Worm (Caenorhabditis elegans) whole organism, young adult: ENCODE measurements around the gene F23A7.5.

ENCODE experiments used
- B0019.2 ChIP-seq: fragments of 200-800 bp; sonication (Bioruptor generic); conservative IDR thresholded peaks from 2 replicates; pipeline ENCODE4 v1.3.6; 2022; ENCODE audit warnings: missing genetic modification reagents, missing genetic modification characterization, missing compliant biosample characterization
- D2030.7 ChIP-seq: fragments of 200-800 bp; sonication (Bioruptor generic); IDR thresholded peaks from 2 replicates; pipeline ENCODE4 v1.3.6; 2022; ENCODE audit warnings: missing genetic modification reagents, missing genetic modification characterization, missing compliant biosample characterization
- F22D6.2 ChIP-seq: sonication (generic microtip); optimal IDR thresholded peaks from 2 replicates; lab custom pipeline; 2016; ENCODE audit warnings: mild to moderate bottlenecking, missing genetic modification characterization, missing compliant biosample characterization
- F33H1.4 ChIP-seq: fragments of 200-800 bp; sonication (Bioruptor generic); IDR thresholded peaks from 2 replicates; pipeline ENCODE4 v1.3.6; 2022; ENCODE audit warnings: missing genetic modification reagents, missing genetic modification characterization, missing compliant biosample characterization
- F37B4.10 ChIP-seq: fragments of 200-800 bp; sonication (Bioruptor generic); IDR thresholded peaks from 2 replicates; pipeline ENCODE4 v1.3.6; 2022; ENCODE audit warnings: missing genetic modification characterization, missing compliant biosample characterization
- F39B2.1 ChIP-seq: fragments of 200-800 bp; sonication (Bioruptor generic); IDR thresholded peaks from 2 replicates; pipeline ENCODE4 v1.3.6; 2022; ENCODE audit warnings: missing genetic modification reagents, missing genetic modification characterization, missing compliant biosample characterization
- F49E8.2 ChIP-seq: sonication (generic microtip); optimal IDR thresholded peaks from 3 replicates; lab custom pipeline; 2017; ENCODE audit warnings: missing genetic modification characterization, mild to moderate bottlenecking, missing compliant biosample characterization, antibody characterized with exemption, moderate library complexity; ENCODE audit not compliant: insufficient read depth
- F57A8.1 ChIP-seq: fragments of 200-800 bp; sonication (Bioruptor generic); optimal IDR thresholded peaks from 2 replicates; lab custom pipeline; 2018; ENCODE audit warnings: mild to moderate bottlenecking, missing genetic modification characterization, moderate library complexity, missing compliant biosample characterization
- T26A5.8 ChIP-seq: sonication (generic microtip); optimal IDR thresholded peaks from 2 replicates; lab custom pipeline; 2016; ENCODE audit warnings: missing genetic modification characterization, missing compliant biosample characterization
- Y53F4B.3 ChIP-seq: fragments of 200-800 bp; sonication (Bioruptor generic); IDR thresholded peaks from 2 replicates; pipeline ENCODE4 v1.3.6; 2022; ENCODE audit warnings: missing genetic modification reagents, missing genetic modification characterization, missing compliant biosample characterization
- Y56A3A.18 ChIP-seq: fragments of 200-800 bp; sonication (Bioruptor generic); IDR thresholded peaks from 2 replicates; pipeline ENCODE4 v1.3.6; 2022; ENCODE audit warnings: missing genetic modification reagents, missing genetic modification characterization, missing compliant biosample characterization
- ZK185.1 ChIP-seq: sonication (generic microtip); optimal IDR thresholded peaks from 2 replicates; lab custom pipeline; 2016; ENCODE audit warnings: mild to moderate bottlenecking, missing genetic modification characterization, missing compliant biosample characterization; ENCODE audit not compliant: poor library complexity, severe bottlenecking
- aptf-2 ChIP-seq: fragments of 200-800 bp; sonication (Bioruptor generic); conservative IDR thresholded peaks from 2 replicates; pipeline ENCODE4 v1.3.6; 2022; ENCODE audit warnings: missing genetic modification reagents, missing genetic modification characterization, missing compliant biosample characterization
- atf-7 ChIP-seq: sonication (generic microtip); optimal IDR thresholded peaks from 2 replicates; lab custom pipeline; 2017; ENCODE audit warnings: mild to moderate bottlenecking, missing genetic modification characterization, missing compliant biosample characterization
- athp-1 ChIP-seq: sonication (generic microtip); optimal IDR thresholded peaks from 2 replicates; lab custom pipeline; 2017; ENCODE audit warnings: mild to moderate bottlenecking, missing genetic modification characterization, missing compliant biosample characterization
- attf-5 ChIP-seq: fragments of 200-800 bp; sonication (Bioruptor generic); optimal IDR thresholded peaks from 2 replicates; lab custom pipeline; 2018; ENCODE audit warnings: mild to moderate bottlenecking, missing genetic modification characterization, missing compliant biosample characterization
- bed-1 ChIP-seq: fragments of 200-800 bp; sonication (Bioruptor generic); IDR thresholded peaks from 2 replicates; pipeline ENCODE4 v1.3.6; 2022; ENCODE audit warnings: missing genetic modification reagents, missing genetic modification characterization, missing compliant biosample characterization
- bed-2 ChIP-seq: fragments of 200-800 bp; sonication (Bioruptor generic); IDR thresholded peaks from 2 replicates; pipeline ENCODE4 v1.3.6; 2022; ENCODE audit warnings: missing genetic modification reagents, missing genetic modification characterization, missing compliant biosample characterization
- ccch-3 ChIP-seq: fragments of 200-800 bp; sonication (Bioruptor generic); optimal IDR thresholded peaks from 2 replicates; lab custom pipeline; 2018; ENCODE audit warnings: mild to moderate bottlenecking, missing genetic modification characterization, missing compliant biosample characterization
- cebp-2 ChIP-seq: fragments of 200-800 bp; sonication (Bioruptor generic); IDR thresholded peaks from 2 replicates; pipeline ENCODE4 v1.3.6; 2022; ENCODE audit warnings: missing genetic modification characterization, missing compliant biosample characterization
- ceh-100 ChIP-seq: fragments of 200-800 bp; sonication (Bioruptor generic); IDR thresholded peaks from 2 replicates; pipeline ENCODE4 v1.3.6; 2022; ENCODE audit warnings: missing genetic modification reagents, missing genetic modification characterization, missing compliant biosample characterization
- ceh-91 ChIP-seq: fragments of 200-800 bp; sonication (Bioruptor generic); IDR thresholded peaks from 2 replicates; pipeline ENCODE4 v1.3.6; 2022; ENCODE audit warnings: missing genetic modification reagents, missing genetic modification characterization, missing compliant biosample characterization
- chd-7 ChIP-seq: sonication (generic microtip); optimal IDR thresholded peaks from 2 replicates; lab custom pipeline; 2016; ENCODE audit warnings: mild to moderate bottlenecking, missing genetic modification characterization, moderate library complexity, missing compliant biosample characterization
- dox-1 ChIP-seq: fragments of 200-800 bp; sonication (Bioruptor generic); IDR thresholded peaks from 2 replicates; pipeline ENCODE4 v1.3.6; 2022; ENCODE audit warnings: missing genetic modification reagents, missing genetic modification characterization, missing compliant biosample characterization
- efl-1 ChIP-seq: fragments of 150-350 bp; optimal IDR thresholded peaks from 2 replicates; lab custom pipeline; 2014; ENCODE audit warnings: missing biosample characterization, missing genetic modification reagents, missing genetic modification characterization
- egl-44 ChIP-seq: fragments of 200-800 bp; sonication (Bioruptor generic); IDR thresholded peaks from 2 replicates; pipeline ENCODE4 v1.3.6; 2022; ENCODE audit warnings: missing genetic modification reagents, missing genetic modification characterization, missing compliant biosample characterization
- fkh-3 ChIP-seq: sonication (generic microtip); optimal IDR thresholded peaks from 2 replicates; lab custom pipeline; 2016; ENCODE audit warnings: mild to moderate bottlenecking, missing genetic modification characterization, missing compliant biosample characterization
- him-1 ChIP-seq: sonication (generic microtip); optimal IDR thresholded peaks from 2 replicates; lab custom pipeline; 2016; ENCODE audit warnings: missing genotype, missing genetic modification reagents, missing genetic modification characterization, missing compliant biosample characterization
- hlh-12 ChIP-seq: sonication (generic microtip); optimal IDR thresholded peaks from 2 replicates; lab custom pipeline; 2016; ENCODE audit warnings: missing genetic modification characterization, missing compliant biosample characterization
- let-607 ChIP-seq, 2 experiments: fragments of 200-800 bp in 1 of 2; sonication (Bioruptor generic) in 1 of 2; sonication (generic microtip) in 1 of 2; optimal IDR thresholded peaks; 2 replicates each; lab custom pipeline; 2016 to 2018; ENCODE audit warnings: mild to moderate bottlenecking in 2 of 2, missing compliant biosample characterization in 2 of 2, missing genetic modification characterization in 2 of 2, moderate library complexity in 2 of 2, missing genotype in 1 of 2
- lin-26 ChIP-seq: fragments of 200-800 bp; sonication (Bioruptor generic); IDR thresholded peaks from 2 replicates; pipeline ENCODE4 v1.3.6; 2022; ENCODE audit warnings: missing genetic modification reagents, missing genetic modification characterization, missing compliant biosample characterization
- madf-3 ChIP-seq: fragments of 200-800 bp; sonication (Bioruptor generic); IDR thresholded peaks from 2 replicates; pipeline ENCODE4 v1.3.6; 2022; ENCODE audit warnings: missing genetic modification reagents, missing genetic modification characterization, missing compliant biosample characterization
- madf-6 ChIP-seq: fragments of 200-800 bp; sonication (Bioruptor generic); IDR thresholded peaks from 2 replicates; pipeline ENCODE4 v1.3.6; 2022; ENCODE audit warnings: missing genetic modification reagents, missing genetic modification characterization, missing compliant biosample characterization
- mcd-1 ChIP-seq: fragments of 200-800 bp; sonication (Bioruptor generic); IDR thresholded peaks from 2 replicates; pipeline ENCODE4 v1.3.6; 2022; ENCODE audit warnings: missing genetic modification reagents, missing genetic modification characterization, missing compliant biosample characterization
- mxl-1 ChIP-seq: sonication (generic microtip); optimal IDR thresholded peaks from 2 replicates; lab custom pipeline; 2016; ENCODE audit warnings: missing genetic modification characterization, missing compliant biosample characterization
- nfya-1 ChIP-seq: sonication (generic microtip); optimal IDR thresholded peaks from 2 replicates; lab custom pipeline; 2017; ENCODE audit warnings: antibody characterized with exemption, missing compliant biosample characterization, missing genetic modification characterization, borderline replicate concordance; ENCODE audit not compliant: insufficient read depth
- nhr-120 ChIP-seq: fragments of 200-800 bp; sonication (Bioruptor generic); IDR thresholded peaks from 2 replicates; pipeline ENCODE4 v1.3.6; 2022; ENCODE audit warnings: missing genetic modification characterization, missing compliant biosample characterization
- nhr-179 ChIP-seq: sonication (generic microtip); optimal IDR thresholded peaks from 2 replicates; lab custom pipeline; 2016; ENCODE audit warnings: mild to moderate bottlenecking, missing genetic modification characterization, missing compliant biosample characterization
- pbrm-1 ChIP-seq: fragments of 200-800 bp; sonication (Bioruptor generic); IDR thresholded peaks from 2 replicates; pipeline ENCODE4 v1.3.6; 2022; ENCODE audit warnings: missing genetic modification reagents, missing genetic modification characterization, missing compliant biosample characterization
- snpc-1.1 ChIP-seq: sonication (generic microtip); optimal IDR thresholded peaks from 2 replicates; lab custom pipeline; 2017; ENCODE audit warnings: missing genetic modification characterization, mild to moderate bottlenecking, missing compliant biosample characterization, antibody characterized with exemption, moderate library complexity, missing genotype, missing genetic modification reagents; ENCODE audit not compliant: insufficient read depth
- snpc-3.4 ChIP-seq: sonication (generic microtip); optimal IDR thresholded peaks from 2 replicates; lab custom pipeline; 2017; ENCODE audit warnings: missing genetic modification characterization, mild to moderate bottlenecking, missing compliant biosample characterization, antibody characterized with exemption, moderate library complexity, missing genotype, missing genetic modification reagents
- sptf-2 ChIP-seq: fragments of 200-800 bp; sonication (Bioruptor generic); optimal IDR thresholded peaks from 2 replicates; lab custom pipeline; 2018; ENCODE audit warnings: mild to moderate bottlenecking, missing genetic modification characterization, missing compliant biosample characterization
- tbp1 ChIP-seq: fragments of 200-800 bp; sonication (Bioruptor generic); optimal IDR thresholded peaks from 2 replicates; lab custom pipeline; 2018; ENCODE audit warnings: mild to moderate bottlenecking, missing genetic modification characterization, missing compliant biosample characterization
- tlf-1 ChIP-seq: fragments of 200-800 bp; sonication (Bioruptor generic); optimal IDR thresholded peaks from 2 replicates; lab custom pipeline; 2018; ENCODE audit warnings: mild to moderate bottlenecking, missing genetic modification characterization, missing compliant biosample characterization
- zfh-2 ChIP-seq: fragments of 200-800 bp; sonication (Bioruptor generic); conservative IDR thresholded peaks from 2 replicates; pipeline ENCODE4 v1.3.6; 2022; ENCODE audit warnings: missing genetic modification reagents, missing genetic modification characterization, missing compliant biosample characterization
- ztf-22 ChIP-seq: fragments of 200-800 bp; sonication (Bioruptor generic); optimal IDR thresholded peaks from 2 replicates; lab custom pipeline; 2018; ENCODE audit warnings: mild to moderate bottlenecking, missing genetic modification characterization, moderate library complexity, missing compliant biosample characterization
- ztf-28 ChIP-seq: fragments of 200-800 bp; sonication (Bioruptor generic); IDR thresholded peaks from 2 replicates; pipeline ENCODE4 v1.3.6; 2022; ENCODE audit warnings: missing genetic modification reagents, missing genetic modification characterization, missing compliant biosample characterization
- ztf-6 ChIP-seq: fragments of 200-800 bp; sonication (Bioruptor generic); IDR thresholded peaks from 2 replicates; pipeline ENCODE4 v1.3.6; 2022; ENCODE audit warnings: missing genetic modification reagents, missing genetic modification characterization, missing compliant biosample characterization

The F23A7.5 gene

DNA sequence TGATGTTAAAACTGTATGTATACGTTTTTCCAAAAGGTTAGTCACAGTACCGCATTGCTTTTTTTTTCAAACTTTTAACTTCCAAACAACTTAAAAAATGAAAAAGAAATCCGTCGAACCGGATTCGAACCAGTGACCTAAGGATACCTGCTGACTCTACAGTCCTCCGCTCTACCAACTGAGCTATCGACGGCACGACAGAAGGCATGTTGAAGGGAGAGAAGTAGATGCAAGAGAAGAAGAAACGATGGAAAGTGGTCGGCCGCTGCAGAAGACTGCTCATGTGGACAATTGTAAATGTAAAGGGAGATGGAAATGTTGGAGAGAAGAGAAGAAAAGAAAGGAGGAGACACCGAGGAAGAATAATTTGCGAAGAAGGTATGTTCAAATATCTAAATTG is 19.1 kb upstream of the F23A7.5 start:
- TF ChIP-seq egl-44 (GFP tag; lab: Robert Waterston, UW) (peak; percentile 97), mxl-1 (tag; lab: Kevin White, UChicago) (peak; percentile 66), lin-26 (GFP tag; lab: Robert Waterston, UW) (peak; percentile 97), nhr-120 (GFP tag; lab: Robert Waterston, UW) (0 out of 2 replicates have a peak, but pooled peaks have one; percentile 65), nhr-179 (tag; lab: Kevin White, UChicago) (peak; percentile 69), atf-7 (peak; percentile 80), T26A5.8 (tag; lab: Kevin White, UChicago) (peak; percentile 91), F39B2.1 (peak; percentile 84; the same call in 1 of the 2 replicates), him-1 (tag; lab: Kevin White, UChicago) (peak; percentile 37), snpc-3.4 (tag; lab: Kevin White, UChicago) (peak; percentile 86), dox-1 (GFP tag; lab: Robert Waterston, UW) (peak; percentile 94), aptf-2 (GFP tag; lab: Robert Waterston, UW) (0 out of 2 replicates have a peak, but pooled peaks have one; percentile 26), attf-5 (peak; percentile 40), F37B4.10 (GFP tag; lab: Robert Waterston, UW) (0 out of 2 replicates have a peak, but pooled peaks have one; percentile 49), sptf-2 (peak; percentile 79), bed-2 (GFP tag; lab: Robert Waterston, UW) (0 out of 2 replicates have a peak, but pooled peaks have one; percentile 39), cebp-2 (peak; percentile 91; the same call in 1 of the 2 replicates), F33H1.4 (GFP tag; lab: Robert Waterston, UW) (0 out of 2 replicates have a peak, but pooled peaks have one; percentile 17), madf-6 (peak; percentile 77), ceh-100 (GFP tag; lab: Robert Waterston, UW) (peak; percentile 69), ztf-22 (GFP tag; lab: Kevin White, UChicago) (peak; percentile 53), nfya-1 (tag; lab: Kevin White, UChicago) (no peak), ztf-6 (GFP tag; lab: Robert Waterston, UW) (peak; percentile 87; the same call in 1 of the 2 replicates), Y56A3A.18 (GFP tag; lab: Robert Waterston, UW) (peak; percentile 96), F22D6.2 (tag; lab: Kevin White, UChicago) (peak; percentile 50), ceh-91 (GFP tag; lab: Robert Waterston, UW) (no peak), mcd-1 (peak; percentile 81), hlh-12 (tag; lab: Kevin White, UChicago) (no peak), madf-3 (peak; percentile 84), efl-1 (GFP tag; lab: Kevin White, UChicago) (no peak), athp-1 (peak; percentile 71), bed-1 (GFP tag; lab: Robert Waterston, UW) (0 out of 2 replicates have a peak, but pooled peaks have one; percentile 74), zfh-2 (GFP tag; lab: Robert Waterston, UW) (peak; percentile 68), B0019.2 (GFP tag; lab: Robert Waterston, UW) (no peak), ztf-28 (GFP tag; lab: Robert Waterston, UW) (peak; percentile 80; the same call in 1 of the 2 replicates), tlf-1 (GFP tag; lab: Kevin White, UChicago) (peak; percentile 86), tbp1 (GFP tag; lab: Kevin White, UChicago) (peak; percentile 97), pbrm-1 (GFP tag; lab: Robert Waterston, UW) (peak; percentile 92), chd-7 (tag; lab: Kevin White, UChicago) (peak; percentile 85), ZK185.1 (tag; lab: Kevin White, UChicago) (peak; percentile 90), fkh-3 (tag; lab: Kevin White, UChicago) (peak; percentile 91), D2030.7 (GFP tag; lab: Robert Waterston, UW) (peak; percentile 80), Y53F4B.3 (GFP tag; lab: Robert Waterston, UW) (no peak), F57A8.1 (peak; percentile 87), let-607 (tag; optimal IDR thresholded peaks at IDR 0.05; lab: Kevin White, UChicago) (peak; percentile 57 to 71), F49E8.2 (tag; lab: Kevin White, UChicago) (peak; percentile 47), snpc-1.1 (tag; lab: Kevin White, UChicago) (peak; percentile 70), ccch-3 (GFP tag; lab: Kevin White, UChicago) (no peak)
